Fruit fly (Drosophila melanogaster): ENCODE results near the gene CG43175.
A peak's percentile ranks its signal among the peaks of the same experiment; 100 is the strongest.

The CG43175 gene

dm6 chr3R:17609059-17609458 is 21.5 kb upstream of the CG43175 start, which contains the start of gene CG14329:
Gene CG14329 (plus strand): TSS chr3R:17609359.
- TF ChIP-seq CG17801 (GFP tag; optimal IDR thresholded peaks at IDR 0.05; ENCODE audit: partially characterized antibody): no peak

dm6 chr3R:17611411-17611810 is 19.1 kb upstream of the CG43175 start, which contains the start of gene Edg91:
Gene Edg91 (minus strand): TSS chr3R:17611511.
- no peak for TF ChIP-seq CG17801 (GFP tag; optimal IDR thresholded peaks at IDR 0.05; ENCODE audit: partially characterized antibody)

- TF ChIP-seq CG17801 (GFP tag; optimal IDR thresholded peaks at IDR 0.05; ENCODE audit: partially characterized antibody): no peak
These were observed 18.7 kb upstream of the CG43175 start for dm6 chr3R:17611836-17612235.

DNA sequence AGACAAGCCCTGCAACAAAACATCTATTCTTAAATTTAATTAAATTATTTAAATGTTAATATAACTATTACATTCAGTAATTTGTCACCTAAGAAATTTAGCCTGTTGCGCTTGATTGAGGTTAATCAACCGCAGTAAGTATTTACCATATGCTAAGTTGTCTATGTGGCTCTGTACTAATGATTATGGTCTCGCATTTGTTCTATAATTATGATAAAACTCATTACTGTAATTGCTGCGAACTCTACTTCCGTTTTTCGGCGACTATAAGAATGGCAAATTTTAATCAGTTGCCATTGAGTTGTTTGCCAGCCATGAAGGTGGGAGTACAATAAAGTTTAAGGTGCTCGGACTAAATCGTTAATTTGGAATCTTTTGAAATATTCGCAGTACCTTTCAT is 17.9 kb upstream of the CG43175 start, which contains the start of gene CG34281:
CG34281 (plus strand) TSS at position 301 of the 400 bp plus-strand sequence.
- no peak for TF ChIP-seq CG17801 (GFP tag; optimal IDR thresholded peaks at IDR 0.05; ENCODE audit: partially characterized antibody)

DNA sequence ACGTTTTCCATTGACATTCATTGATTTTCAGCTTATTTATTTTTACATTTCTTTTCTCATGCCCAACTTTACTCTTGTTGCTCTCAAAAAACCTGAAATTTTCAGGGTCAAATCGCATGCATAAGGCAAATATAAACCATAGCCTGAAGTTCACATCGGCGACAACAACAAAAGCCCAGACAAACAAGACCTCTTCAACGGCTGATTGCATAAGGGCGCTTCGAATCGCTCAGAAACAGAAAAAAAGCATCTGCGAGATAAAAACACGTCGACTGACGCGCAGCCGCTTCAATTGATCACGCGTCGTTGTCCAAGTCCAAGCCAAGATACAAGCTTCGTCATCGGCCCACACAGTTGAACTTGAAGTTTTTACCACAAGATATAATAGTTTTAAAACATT is 17.0 kb upstream of the CG43175 start, which contains the start of gene CG14327:
CG14327 (plus strand) TSS at position 161 of the 400 bp plus-strand sequence.
- no peak for TF ChIP-seq CG17801 (GFP tag; optimal IDR thresholded peaks at IDR 0.05; ENCODE audit: partially characterized antibody)

DNA sequence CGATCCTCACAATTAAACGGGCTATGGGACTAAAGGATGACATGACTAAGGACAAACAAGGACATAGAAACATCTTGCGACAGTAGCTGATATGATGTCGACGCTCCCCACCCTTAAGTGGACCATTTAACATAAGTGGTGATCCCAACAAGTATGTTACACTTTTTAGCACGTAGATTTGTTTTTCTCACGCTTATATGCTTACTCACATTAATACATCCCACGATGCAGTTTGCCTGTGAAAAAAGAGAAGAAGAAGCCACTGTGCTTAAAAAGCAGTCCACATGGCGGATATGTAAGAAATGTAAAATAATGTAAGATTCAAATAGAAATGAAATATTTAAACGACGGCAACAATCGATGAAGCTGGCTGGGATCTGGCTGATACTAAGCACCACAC is 15.4 kb upstream of the CG43175 start:
- TF ChIP-seq CG17801 (GFP tag; optimal IDR thresholded peaks at IDR 0.05; ENCODE audit: partially characterized antibody): no peak

dm6 chr3R:17615746-17616145 is 14.8 kb upstream of the CG43175 start:
- TF ChIP-seq CG17801 (GFP tag; optimal IDR thresholded peaks at IDR 0.05; ENCODE audit: partially characterized antibody): no peak

dm6 chr3R:17616541-17616940 is 14.0 kb upstream of the CG43175 start:
- no peak for TF ChIP-seq CG17801 (GFP tag; optimal IDR thresholded peaks at IDR 0.05; ENCODE audit: partially characterized antibody)

- no peak for TF ChIP-seq CG17801 (GFP tag; optimal IDR thresholded peaks at IDR 0.05; ENCODE audit: partially characterized antibody)
These were observed 13.2 kb upstream of the CG43175 start for dm6 chr3R:17617121-17617975.

DNA sequence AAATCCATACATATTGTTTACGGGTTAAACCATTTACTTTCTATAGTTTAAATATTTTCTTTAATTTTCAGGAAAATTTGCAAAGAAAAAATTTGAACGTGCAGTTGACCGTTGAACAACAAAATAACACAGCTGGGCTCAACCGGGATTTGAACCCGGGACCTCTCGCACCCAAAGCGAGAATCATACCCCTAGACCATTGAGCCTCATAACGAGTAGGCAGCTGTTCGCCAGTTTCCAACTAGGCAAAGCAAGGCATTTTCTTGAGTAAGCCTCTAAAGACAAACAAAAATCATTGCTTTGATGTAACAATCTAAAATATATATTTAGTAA is 12.6 kb upstream of the CG43175 start:
- no peak for TF ChIP-seq CG17801 (GFP tag; optimal IDR thresholded peaks at IDR 0.05; ENCODE audit: partially characterized antibody)

DNA sequence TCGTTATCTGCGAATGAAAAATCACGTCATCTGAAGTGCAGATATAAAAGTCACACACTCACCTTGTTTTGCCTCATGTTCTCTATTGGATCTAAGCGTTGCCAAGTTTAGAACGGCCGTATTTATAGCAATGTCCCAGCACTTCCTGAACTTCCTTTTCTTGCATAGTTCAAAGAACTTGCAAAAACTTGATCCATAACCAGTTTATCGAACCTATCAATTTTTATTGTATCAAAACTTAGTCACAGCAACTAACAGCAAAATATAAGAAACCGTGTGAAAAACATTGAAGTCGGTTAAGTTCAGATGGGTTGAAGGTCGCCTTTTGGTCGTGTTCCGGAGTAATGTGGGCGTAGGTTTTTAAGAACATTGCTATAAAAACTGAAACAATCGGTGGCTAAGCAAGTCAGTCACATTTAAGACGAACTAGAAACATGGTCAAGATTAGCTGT is 11.8 kb upstream of the CG43175 start, which contains the start of the genes CG14324 and CG14326:
CG14324 (minus strand) TSS at position 101 of the 452 bp plus-strand sequence.
CG14326 (plus strand) TSS at position 402 of the 452 bp plus-strand sequence.
- TF ChIP-seq CG17801 (GFP tag; optimal IDR thresholded peaks at IDR 0.05; ENCODE audit: partially characterized antibody): no peak

DNA sequence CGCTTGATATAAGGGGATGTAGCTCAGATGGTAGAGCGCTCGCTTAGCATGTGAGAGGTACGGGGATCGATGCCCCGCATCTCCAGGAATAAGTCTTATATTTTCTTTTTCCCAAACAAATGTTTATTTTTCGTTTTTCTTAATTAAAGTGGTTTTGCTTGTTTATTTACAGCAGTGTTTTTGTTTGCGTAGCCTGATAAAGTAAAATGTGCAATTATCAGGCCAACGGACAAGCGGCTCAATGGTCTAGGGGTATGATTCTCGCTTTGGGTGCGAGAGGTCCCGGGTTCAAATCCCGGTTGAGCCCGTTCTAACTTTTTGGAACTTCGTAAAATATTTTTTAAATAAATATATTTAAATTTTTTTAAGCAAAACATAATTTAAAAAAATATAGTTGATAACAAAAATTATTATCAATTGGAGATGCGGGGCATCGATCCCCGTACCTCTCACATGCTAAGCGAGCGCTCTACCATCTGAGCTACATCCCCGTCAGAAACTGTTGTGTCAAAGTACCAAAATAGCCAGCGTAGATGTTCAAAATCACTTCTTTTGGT is 10.7 kb upstream of the CG43175 start:
- TF ChIP-seq CG17801 (GFP tag; optimal IDR thresholded peaks at IDR 0.05; ENCODE audit: partially characterized antibody): peak; percentile 95

- no peak for TF ChIP-seq CG17801 (GFP tag; optimal IDR thresholded peaks at IDR 0.05; ENCODE audit: partially characterized antibody)
These were observed 8.3 kb upstream of the CG43175 start, which contains the start of gene CG14323 for dm6 chr3R:17622062-17622766. Gene CG14323 (minus strand): TSS chr3R:17622112.

dm6 chr3R:17624549-17624948 is 6.0 kb upstream of the CG43175 start:
- TF ChIP-seq CG17801 (GFP tag; optimal IDR thresholded peaks at IDR 0.05; ENCODE audit: partially characterized antibody): peak; percentile 33

DNA sequence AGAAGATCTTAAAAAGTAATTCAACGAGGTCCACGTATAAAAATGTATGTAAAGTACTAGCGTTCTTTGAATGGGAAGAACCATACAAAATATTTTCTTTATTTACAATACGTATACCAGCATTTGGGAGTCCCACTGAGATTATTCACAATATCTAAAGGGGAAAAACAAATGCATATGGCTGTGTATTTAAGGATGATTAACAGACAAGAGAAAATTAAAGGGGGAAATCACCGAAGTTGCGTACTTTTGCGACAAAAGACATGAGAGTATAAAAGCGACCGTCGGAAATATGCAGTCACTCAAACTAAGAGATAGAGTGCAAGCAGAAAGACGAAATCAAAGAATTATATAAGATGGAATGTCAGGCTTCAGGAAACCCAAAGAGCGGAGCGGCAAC is 5.5 kb upstream of the CG43175 start, which contains the start of gene AttD:
AttD (plus strand) TSS at position 301 of the 400 bp plus-strand sequence.
- no peak for TF ChIP-seq CG17801 (GFP tag; optimal IDR thresholded peaks at IDR 0.05; ENCODE audit: partially characterized antibody)

Measured in ovary, adult (tissue).